Fruit fly (Drosophila melanogaster) whole organism, prepupa: ENCODE measurements around the gene CG14515.

Experiments used
- Blimp-1 ChIP-seq: fragments of 200-800 bp; sonication (Bioruptor generic); optimal IDR thresholded peaks from 3 replicates; lab custom pipeline; 2017; ENCODE audit warnings: missing biosample characterization, missing genetic modification characterization, mild to moderate bottlenecking, moderate library complexity, missing genetic modification reagents
- CG10631 ChIP-seq: fragments of 200-800 bp; sonication (Bioruptor generic); optimal IDR thresholded peaks from 2 replicates; lab custom pipeline; 2016; ENCODE audit warnings: missing biosample characterization, missing genetic modification characterization
- CG10669 ChIP-seq: fragments of 200-800 bp; sonication (Bioruptor generic); optimal IDR thresholded peaks from 3 replicates; lab custom pipeline; 2018; ENCODE audit warnings: missing biosample characterization, mild to moderate bottlenecking, missing genetic modification characterization, moderate library complexity
- CG11294 ChIP-seq: fragments of 200-800 bp; sonication (Bioruptor generic); IDR thresholded peaks from 2 replicates; pipeline ENCODE4 v1.3.6; 2022; ENCODE audit warnings: missing biosample characterization, missing genetic modification characterization
- CG11762 ChIP-seq: fragments of 200-800 bp; sonication (Bioruptor generic); optimal IDR thresholded peaks from 3 replicates; lab custom pipeline; 2016; ENCODE audit warnings: missing biosample characterization, missing genetic modification characterization; ENCODE audit not compliant: insufficient read depth
- CG11902 ChIP-seq: fragments of 200-800 bp; sonication (Bioruptor generic); optimal IDR thresholded peaks from 3 replicates; lab custom pipeline; 2016; ENCODE audit warnings: missing biosample characterization, missing genetic modification characterization
- CG15336 ChIP-seq: fragments of 200-800 bp; sonication (Bioruptor generic); IDR thresholded peaks from 2 replicates; pipeline ENCODE4 v1.3.6; 2022; ENCODE audit warnings: missing biosample characterization, missing genetic modification characterization
- CG1621 ChIP-seq: fragments of 200-800 bp; sonication (Bioruptor generic); optimal IDR thresholded peaks from 3 replicates; lab custom pipeline; 2018; ENCODE audit warnings: missing biosample characterization, mild to moderate bottlenecking, missing genetic modification characterization
- CG16779 ChIP-seq: fragments of 200-800 bp; sonication (Bioruptor generic); optimal IDR thresholded peaks from 3 replicates; lab custom pipeline; 2017; ENCODE audit warnings: missing biosample characterization, mild to moderate bottlenecking, missing genetic modification characterization
- CG3032 ChIP-seq: fragments of 200-800 bp; optimal IDR thresholded peaks from 2 replicates; lab custom pipeline; 2019; ENCODE audit warnings: missing biosample characterization, mild to moderate bottlenecking, missing genetic modification characterization, moderate library complexity
- CG32006 ChIP-seq: fragments of 200-800 bp; sonication (Bioruptor generic); optimal IDR thresholded peaks from 3 replicates; lab custom pipeline; 2017; ENCODE audit warnings: missing biosample characterization, mild to moderate bottlenecking, missing genetic modification characterization
- CG34406 ChIP-seq: fragments of 200-800 bp; sonication (Bioruptor generic); optimal IDR thresholded peaks from 3 replicates; lab custom pipeline; 2016; ENCODE audit warnings: missing biosample characterization, missing genetic modification characterization
- CG3919 ChIP-seq: fragments of 200-800 bp; sonication (Bioruptor generic); optimal IDR thresholded peaks from 3 replicates; lab custom pipeline; 2016; ENCODE audit warnings: missing biosample characterization, missing genetic modification characterization
- CG4318 ChIP-seq: fragments of 200-800 bp; sonication (Bioruptor generic); optimal IDR thresholded peaks from 3 replicates; lab custom pipeline; 2017; ENCODE audit warnings: missing biosample characterization, mild to moderate bottlenecking, missing genetic modification characterization
- CG6792 ChIP-seq: fragments of 200-800 bp; sonication (Bioruptor generic); optimal IDR thresholded peaks from 3 replicates; lab custom pipeline; 2016; ENCODE audit warnings: missing biosample characterization, missing genetic modification characterization
- CG6808 ChIP-seq: fragments of 200-800 bp; sonication (Bioruptor generic); optimal IDR thresholded peaks from 3 replicates; lab custom pipeline; 2017; ENCODE audit warnings: missing biosample characterization, missing genetic modification characterization, mild to moderate bottlenecking, moderate library complexity, missing genetic modification reagents
- CG6854 ChIP-seq: fragments of 200-800 bp; sonication (Bioruptor generic); optimal IDR thresholded peaks from 2 replicates; lab custom pipeline; 2017; ENCODE audit warnings: missing biosample characterization, mild to moderate bottlenecking, missing genetic modification characterization
- CG7368 ChIP-seq: fragments of 200-800 bp; sonication (Bioruptor generic); optimal IDR thresholded peaks from 3 replicates; lab custom pipeline; 2016; ENCODE audit warnings: missing biosample characterization, missing genetic modification characterization
- CG9139 ChIP-seq: fragments of 200-800 bp; sonication (Bioruptor generic); optimal IDR thresholded peaks from 3 replicates; lab custom pipeline; 2017; ENCODE audit warnings: missing biosample characterization, mild to moderate bottlenecking, missing genetic modification characterization
- Eip75B ChIP-seq: fragments of 200-800 bp; sonication (Bioruptor generic); optimal IDR thresholded peaks from 3 replicates; lab custom pipeline; 2016; ENCODE audit warnings: missing biosample characterization, missing genetic modification characterization
- Eip78C ChIP-seq: fragments of 200-800 bp; sonication (Bioruptor generic); peaks from one replicate; lab custom pipeline; 2016; ENCODE audit warnings: missing biosample characterization, missing genetic modification characterization
- Eip93F ChIP-seq: fragments of 200-800 bp; sonication (Bioruptor generic); optimal IDR thresholded peaks from 2 replicates; lab custom pipeline; 2016; ENCODE audit warnings: missing biosample characterization, mild to moderate bottlenecking, missing genetic modification characterization
- Ets21C ChIP-seq: fragments of 200-800 bp; sonication (Bioruptor generic); optimal IDR thresholded peaks from 3 replicates; lab custom pipeline; 2016; ENCODE audit warnings: missing biosample characterization, missing genetic modification characterization
- Hr38 ChIP-seq: sonication (Bioruptor generic); optimal IDR thresholded peaks from 2 replicates; lab custom pipeline; 2016; ENCODE audit warnings: missing biosample characterization, missing genetic modification characterization
- Lpt ChIP-seq: fragments of 200-800 bp; sonication (Bioruptor generic); optimal IDR thresholded peaks from 3 replicates; lab custom pipeline; 2016; ENCODE audit warnings: missing biosample characterization, missing genetic modification characterization
- Met ChIP-seq: fragments of 200-800 bp; sonication (Bioruptor generic); optimal IDR thresholded peaks from 3 replicates; lab custom pipeline; 2016; ENCODE audit warnings: missing biosample characterization, missing genetic modification characterization
- OdsH ChIP-seq: fragments of 200-800 bp; sonication (Bioruptor generic); optimal IDR thresholded peaks from 3 replicates; lab custom pipeline; 2016; ENCODE audit warnings: missing biosample characterization, missing genetic modification characterization
- Sox102F ChIP-seq: fragments of 200-800 bp; sonication (Bioruptor generic); optimal IDR thresholded peaks from 2 replicates; lab custom pipeline; 2016; ENCODE audit warnings: missing biosample characterization, mild to moderate bottlenecking, missing genetic modification characterization
- Sox14 ChIP-seq: fragments of 200-800 bp; sonication (Bioruptor generic); optimal IDR thresholded peaks from 3 replicates; lab custom pipeline; 2016; ENCODE audit warnings: missing biosample characterization, missing genetic modification characterization
- achi ChIP-seq: fragments of 200-800 bp; sonication (Bioruptor generic); optimal IDR thresholded peaks from 3 replicates; lab custom pipeline; 2016; ENCODE audit warnings: missing biosample characterization, missing genetic modification characterization
- cyc ChIP-seq: fragments of 200-800 bp; sonication (Bioruptor generic); optimal IDR thresholded peaks from 3 replicates; lab custom pipeline; 2016; ENCODE audit warnings: missing biosample characterization, missing genetic modification characterization
- dac ChIP-seq: fragments of 200-800 bp; sonication (Bioruptor generic); optimal IDR thresholded peaks from 2 replicates; lab custom pipeline; 2017; ENCODE audit warnings: missing biosample characterization, mild to moderate bottlenecking, missing genetic modification characterization
- eg ChIP-seq: fragments of 200-800 bp; sonication (Bioruptor generic); IDR thresholded peaks from 3 replicates; pipeline ENCODE4 v1.3.6; 2022; ENCODE audit warnings: missing biosample characterization, missing genetic modification characterization
- fd59A ChIP-seq: fragments of 200-800 bp; sonication (Bioruptor generic); optimal IDR thresholded peaks from 2 replicates; lab custom pipeline; 2017; ENCODE audit warnings: missing biosample characterization, mild to moderate bottlenecking, missing genetic modification characterization, missing genetic modification reagents
- fd85E ChIP-seq: fragments of 200-800 bp; sonication (Bioruptor generic); optimal IDR thresholded peaks from 3 replicates; lab custom pipeline; 2016; ENCODE audit warnings: missing biosample characterization, missing genetic modification characterization
- fkh ChIP-seq: fragments of 200-800 bp; sonication (Bioruptor generic); optimal IDR thresholded peaks from 3 replicates; lab custom pipeline; 2017; ENCODE audit warnings: missing biosample characterization, mild to moderate bottlenecking, missing genetic modification characterization, moderate library complexity
- lz ChIP-seq: fragments of 200-800 bp; sonication (Bioruptor generic); optimal IDR thresholded peaks from 3 replicates; lab custom pipeline; 2016; ENCODE audit warnings: missing biosample characterization, missing genetic modification characterization
- salr ChIP-seq, 2 experiments: fragments of 200-800 bp; sonication (Bioruptor generic); optimal IDR thresholded peaks; 3 replicates each; lab custom pipeline; 2016 to 2018; ENCODE audit warnings: missing biosample characterization in 2 of 2, missing genetic modification characterization in 2 of 2, mild to moderate bottlenecking in 1 of 2
- ss ChIP-seq, 2 experiments: fragments of 200-800 bp; sonication (Bioruptor generic); optimal IDR thresholded peaks; 2 replicates in 1 of 2; 3 replicates in 1 of 2; lab custom pipeline; 2017 to 2018; ENCODE audit warnings: mild to moderate bottlenecking in 2 of 2, missing biosample characterization in 2 of 2, missing genetic modification characterization in 2 of 2, moderate library complexity in 1 of 2
- svp ChIP-seq: fragments of 200-800 bp; sonication (Bioruptor generic); peaks from one replicate; lab custom pipeline; 2016; ENCODE audit warnings: missing biosample characterization, missing genetic modification characterization
- topi ChIP-seq: fragments of 200-800 bp; sonication (Bioruptor generic); optimal IDR thresholded peaks from 3 replicates; lab custom pipeline; 2016; ENCODE audit warnings: missing biosample characterization, missing genetic modification characterization
- vri ChIP-seq: fragments of 200-800 bp; sonication (Bioruptor generic); optimal IDR thresholded peaks from 3 replicates; lab custom pipeline; 2016; ENCODE audit warnings: missing biosample characterization, mild to moderate bottlenecking, missing genetic modification characterization

CG14515 gene

dm6 chr3R:29157418-29158398 lies 39.6 kb upstream of the CG14515 start, which contains the start of gene rdog (continued):
- peak; percentile 75 for TF ChIP-seq svp (GFP tag; lab: Kevin White, UChicago)
- peak; percentile 82 for TF ChIP-seq CG1621
- TF ChIP-seq cyc (GFP tag; lab: Kevin White, UChicago) = peak; percentile 86
- peak; percentile 73 for TF ChIP-seq CG15336 (GFP tag; lab: Robert Waterston, UW)
- peak; percentile 64 for TF ChIP-seq Blimp-1
- TF ChIP-seq fd85E (GFP tag; lab: Kevin White, UChicago) = no peak
- TF ChIP-seq CG16779 (tag; lab: Kevin White, UChicago) = peak; percentile 65
- peak; percentile 89 for TF ChIP-seq lz (GFP tag; lab: Kevin White, UChicago)
- TF ChIP-seq topi = peak; percentile 77
- no peak for TF ChIP-seq Eip93F
- peak; percentile 37 to 89 for TF ChIP-seq salr (GFP tag; optimal IDR thresholded peaks at IDR 0.05; lab: Kevin White, UChicago)
- TF ChIP-seq CG4318 (GFP tag; lab: Kevin White, UChicago) = no peak
- no peak for TF ChIP-seq CG9139 (GFP tag; lab: Kevin White, UChicago)
- peak; percentile 41 for TF ChIP-seq Lpt (GFP tag; lab: Kevin White, UChicago)
- peak; percentile 70 for TF ChIP-seq fd59A
- TF ChIP-seq CG3032 (tag; lab: Kevin White, UChicago) = peak; percentile 59
- TF ChIP-seq CG11294 (GFP tag; lab: Robert Waterston, UW) = no peak
- peak; percentile 83 for TF ChIP-seq OdsH
- TF ChIP-seq dac = peak; percentile 56
- TF ChIP-seq Hr38 (GFP tag; lab: Kevin White, UChicago) = no peak
- peak; percentile 98 for TF ChIP-seq Eip78C (GFP tag; lab: Kevin White, UChicago)
- TF ChIP-seq CG7368 (GFP tag; lab: Kevin White, UChicago) = peak; percentile 50
- TF ChIP-seq achi = peak; percentile 82
- TF ChIP-seq, all 60 proteins: peak for 53

DNA sequence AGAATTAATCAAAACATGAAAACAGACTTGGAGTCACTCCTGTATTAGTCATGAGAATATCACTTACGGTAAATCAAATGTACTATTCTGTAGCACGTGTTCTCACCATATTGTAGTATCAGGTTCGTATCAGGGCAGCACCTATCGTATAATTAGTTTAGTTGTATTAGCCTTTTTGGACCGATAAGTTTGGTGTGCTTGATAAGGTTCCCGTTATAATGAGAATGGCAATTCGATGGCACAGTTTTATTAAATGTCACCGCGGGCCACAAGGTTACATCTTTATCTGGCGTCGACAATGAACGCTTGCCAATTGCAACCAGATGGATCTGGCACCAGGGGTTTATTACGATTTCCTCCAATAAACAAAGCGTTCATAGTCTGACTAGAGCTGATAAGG lies 38.6 kb upstream of the CG14515 start:
- TF ChIP-seq svp (GFP tag; lab: Kevin White, UChicago) (peak; percentile 92), CG11902 (no peak)

dm6 chr3R:29159620-29160019 lies 37.7 kb upstream of the CG14515 start:
- TF ChIP-seq Eip93F (no peak), svp (GFP tag; lab: Kevin White, UChicago) (peak; percentile 58)
- TF ChIP-seq, all 60 proteins: peak for 1

dm6 chr3R:29164930-29165693 lies 32.2 kb upstream of the CG14515 start, which contains the start of gene CG11898:
TSS of gene CG11898 (plus strand) at chr3R:29165643.
- TF ChIP-seq CG4318 (GFP tag; lab: Kevin White, UChicago) (no peak), eg (GFP tag; lab: Robert Waterston, UW) (no peak), CG11762 (GFP tag; lab: Kevin White, UChicago) (no peak), fd59A (no peak), CG6854 (GFP tag; lab: Kevin White, UChicago) (no peak), achi (no peak), CG34406 (GFP tag; lab: Kevin White, UChicago) (peak; percentile 18), CG6808 (no peak), OdsH (no peak), CG10669 (GFP tag; lab: Kevin White, UChicago) (no peak), CG32006 (GFP tag; lab: Kevin White, UChicago) (no peak), CG11294 (GFP tag; lab: Robert Waterston, UW) (no peak), dac (no peak), CG10631 (GFP tag; lab: Kevin White, UChicago) (no peak), Ets21C (GFP tag; lab: Kevin White, UChicago) (peak; percentile 28), Sox14 (peak; percentile 22), ss (GFP tag; optimal IDR thresholded peaks at IDR 0.05; lab: Kevin White, UChicago) (no peak), Sox102F (GFP tag; lab: Kevin White, UChicago) (peak; percentile 61), CG3919 (GFP tag; lab: Kevin White, UChicago) (no peak), CG6792 (GFP tag; lab: Kevin White, UChicago) (peak; percentile 28), Met (GFP tag; lab: Kevin White, UChicago) (peak; percentile 62), Eip75B (GFP tag; lab: Kevin White, UChicago) (peak; percentile 11), CG11902 (no peak), Lpt (GFP tag; lab: Kevin White, UChicago) (no peak), CG7368 (GFP tag; lab: Kevin White, UChicago) (no peak), vri (GFP tag; lab: Kevin White, UChicago) (peak; percentile 68), fkh (no peak)
